Fruit fly (Drosophila melanogaster) whole organism, embryonic: Measurements from ENCODE around the gene fd96Ca.

ENCODE experiments used
- Atf-2 ChIP-seq: fragments of 200-800 bp; sonication (Bioruptor generic); optimal IDR thresholded peaks from 2 replicates; lab custom pipeline; 2016; ENCODE audit warnings: missing biosample characterization, missing genetic modification characterization
- Bdp1 ChIP-seq: fragments of 200-800 bp; sonication (Bioruptor generic); optimal IDR thresholded peaks from 3 replicates; lab custom pipeline; 2016; ENCODE audit warnings: missing biosample characterization, missing genetic modification characterization
- CG11723 ChIP-seq: fragments of 200-800 bp; sonication (Bioruptor generic); optimal IDR thresholded peaks from 2 replicates; lab custom pipeline; 2017; ENCODE audit warnings: missing biosample characterization, mild to moderate bottlenecking, missing genetic modification characterization
- CG12071 ChIP-seq: fragments of 200-800 bp; sonication (Bioruptor generic); optimal IDR thresholded peaks from 3 replicates; lab custom pipeline; 2018; ENCODE audit warnings: missing biosample characterization, mild to moderate bottlenecking, missing genetic modification characterization
- CG12769 ChIP-seq: fragments of 200-800 bp; sonication (Bioruptor generic); optimal IDR thresholded peaks from 2 replicates; lab custom pipeline; 2019; ENCODE audit warnings: missing biosample characterization, mild to moderate bottlenecking, missing genetic modification characterization, moderate library complexity
- CG14965 ChIP-seq: fragments of 200-800 bp; sonication (Bioruptor generic); optimal IDR thresholded peaks from 2 replicates; lab custom pipeline; 2016; ENCODE audit warnings: missing biosample characterization, missing genetic modification characterization, borderline replicate concordance
- CG15514 ChIP-seq: fragments of 200-800 bp; sonication (Bioruptor generic); optimal IDR thresholded peaks from 3 replicates; lab custom pipeline; 2017; ENCODE audit warnings: missing biosample characterization, missing genetic modification characterization, mild to moderate bottlenecking, moderate library complexity, missing genetic modification reagents
- CG1603 ChIP-seq: fragments of 200-800 bp; sonication (Bioruptor generic); optimal IDR thresholded peaks from 2 replicates; lab custom pipeline; 2019; ENCODE audit warnings: missing biosample characterization, mild to moderate bottlenecking, missing genetic modification characterization, moderate library complexity
- CG17361 ChIP-seq: fragments of 200-800 bp; sonication (Bioruptor generic); IDR thresholded peaks from 3 replicates; pipeline ENCODE4 v1.3.6; 2022; ENCODE audit warnings: missing biosample characterization, missing genetic modification characterization
- CG2199 ChIP-seq: fragments of 200-800 bp; sonication (Bioruptor generic); IDR thresholded peaks from 3 replicates; pipeline ENCODE4 v1.3.6; 2022; ENCODE audit warnings: missing biosample characterization, missing genetic modification characterization
- CG2678 ChIP-seq: fragments of 200-800 bp; sonication (Bioruptor generic); optimal IDR thresholded peaks from 3 replicates; lab custom pipeline; 2019; ENCODE audit warnings: missing biosample characterization, mild to moderate bottlenecking, missing genetic modification characterization, moderate library complexity
- CG2889 ChIP-seq: fragments of 200-800 bp; sonication (Bioruptor generic); IDR thresholded peaks from 3 replicates; pipeline ENCODE4 v1.3.6; 2022; ENCODE audit warnings: missing biosample characterization, missing genetic modification characterization
- CG31224 ChIP-seq: fragments of 200-800 bp; sonication (Bioruptor generic); IDR thresholded peaks from 2 replicates; pipeline ENCODE4 v1.3.6; 2022; ENCODE audit warnings: missing biosample characterization, missing genetic modification characterization
- CG31388 ChIP-seq: fragments of 200-800 bp; sonication (Bioruptor generic); optimal IDR thresholded peaks from 2 replicates; lab custom pipeline; 2016; ENCODE audit warnings: missing biosample characterization, missing genetic modification characterization
- CG3726 ChIP-seq: fragments of 200-800 bp; sonication (Bioruptor generic); IDR thresholded peaks from 3 replicates; pipeline ENCODE4, ENCODE4 v1.3.6; 2022; ENCODE audit warnings: missing biosample characterization, missing genetic modification characterization
- CG4404 ChIP-seq: fragments of 200-800 bp; sonication (Bioruptor generic); IDR thresholded peaks from 2 replicates; pipeline ENCODE4 v1.3.6; 2022; ENCODE audit warnings: missing biosample characterization, missing genetic modification characterization
- CG7556 ChIP-seq: fragments of 200-800 bp; sonication (Bioruptor generic); optimal IDR thresholded peaks from 2 replicates; lab custom pipeline; 2017; ENCODE audit warnings: missing biosample characterization, mild to moderate bottlenecking, missing genetic modification characterization
- CG9817 ChIP-seq: fragments of 200-800 bp; sonication (Bioruptor generic); optimal IDR thresholded peaks from 2 replicates; lab custom pipeline; 2018; ENCODE audit warnings: missing biosample characterization, mild to moderate bottlenecking, missing genetic modification characterization, moderate library complexity
- CrebB ChIP-seq: fragments of 200-800 bp; sonication (Bioruptor generic); optimal IDR thresholded peaks from 3 replicates; lab custom pipeline; 2018; ENCODE audit warnings: missing biosample characterization, mild to moderate bottlenecking, missing genetic modification characterization
- Deaf1 ChIP-seq: fragments of 200-800 bp; optimal IDR thresholded peaks from 3 replicates; lab custom pipeline; 2019; ENCODE audit warnings: missing biosample characterization, mild to moderate bottlenecking, missing genetic modification characterization, moderate library complexity
- Drgx ChIP-seq: fragments of 200-800 bp; sonication (Bioruptor generic); IDR thresholded peaks from 2 replicates; pipeline ENCODE4 v1.3.6; 2022; ENCODE audit warnings: missing biosample characterization, missing genetic modification characterization
- Hand ChIP-seq: fragments of 200-800 bp; sonication (Bioruptor generic); optimal IDR thresholded peaks from 2 replicates; lab custom pipeline; 2017; ENCODE audit warnings: mild to moderate bottlenecking, missing biosample characterization, missing genetic modification reagents, missing genetic modification characterization
- Hmr ChIP-seq: fragments of 200-800 bp; sonication (Bioruptor generic); optimal IDR thresholded peaks from 3 replicates; lab custom pipeline; 2017; ENCODE audit warnings: mild to moderate bottlenecking, missing biosample characterization, missing genetic modification reagents, missing genetic modification characterization
- Hr51 ChIP-seq, 2 experiments: fragments of 200-800 bp; sonication (Bioruptor generic); optimal IDR thresholded peaks; 2 replicates in 1 of 2; 3 replicates in 1 of 2; lab custom pipeline; 2016 to 2018; ENCODE audit warnings: missing biosample characterization in 2 of 2, missing genetic modification characterization in 2 of 2, mild to moderate bottlenecking in 1 of 2, moderate library complexity in 1 of 2
- Kr ChIP-seq: fragments of 200-800 bp; sonication (Bioruptor generic); optimal IDR thresholded peaks from 2 replicates; lab custom pipeline; 2017; ENCODE audit warnings: missing biosample characterization, mild to moderate bottlenecking, missing genetic modification characterization
- MESR4 ChIP-seq: fragments of 200-800 bp; sonication (Bioruptor generic); optimal IDR thresholded peaks from 2 replicates; lab custom pipeline; 2018; ENCODE audit warnings: missing biosample characterization, mild to moderate bottlenecking, missing genetic modification characterization, moderate library complexity
- Mrtf ChIP-seq: fragments of 200-800 bp; sonication (Bioruptor generic); IDR thresholded peaks from 3 replicates; pipeline ENCODE4 v1.3.6; 2022; ENCODE audit warnings: missing biosample characterization, missing genetic modification characterization
- NfI ChIP-seq: fragments of 200-800 bp; sonication (Bioruptor generic); optimal IDR thresholded peaks from 3 replicates; lab custom pipeline; 2018; ENCODE audit warnings: missing biosample characterization, mild to moderate bottlenecking, missing genetic modification characterization, moderate library complexity
- Pdp1 ChIP-seq, 2 experiments: fragments of 200-800 bp; sonication (Bioruptor generic); optimal IDR thresholded peaks; 3 replicates each; lab custom pipeline; 2016; ENCODE audit warnings: missing biosample characterization in 2 of 2, missing genetic modification characterization in 2 of 2, mild to moderate bottlenecking in 1 of 2, moderate library complexity in 1 of 2
- Ptx1 ChIP-seq: fragments of 200-800 bp; sonication (Bioruptor generic); IDR thresholded peaks from 2 replicates; pipeline ENCODE4 v1.3.6; 2022; ENCODE audit warnings: missing biosample characterization, missing genetic modification characterization
- Stat92E ChIP-seq, 3 experiments: fragments of >200 bp in 2 of 3; fragments of 200-800 bp in 1 of 3; sonication (Bioruptor generic) in 1 of 3; optimal IDR thresholded peaks; 2 replicates each; lab custom pipeline; 2017 to 2019; ENCODE audit warnings: missing biosample characterization in 3 of 3, missing genetic modification characterization in 3 of 3, mild to moderate bottlenecking in 1 of 3, moderate library complexity in 1 of 3
- Tbp ChIP-seq: fragments of >200 bp; optimal IDR thresholded peaks from 2 replicates; lab custom pipeline; 2018; ENCODE audit warnings: missing biosample characterization, missing genetic modification characterization
- YL-1 ChIP-seq: fragments of 200-800 bp; sonication (Bioruptor generic); optimal IDR thresholded peaks from 3 replicates; lab custom pipeline; 2017; ENCODE audit warnings: missing biosample characterization, mild to moderate bottlenecking, missing genetic modification characterization
- btn ChIP-seq: fragments of 200-800 bp; sonication (Bioruptor generic); optimal IDR thresholded peaks from 2 replicates; lab custom pipeline; 2016; ENCODE audit warnings: missing biosample characterization, missing genetic modification characterization
- cad ChIP-seq: fragments of >200 bp; optimal IDR thresholded peaks from 2 replicates; lab custom pipeline; 2017; ENCODE audit warnings: missing biosample characterization, missing genetic modification characterization
- dati ChIP-seq: fragments of 200-800 bp; sonication (Bioruptor generic); IDR thresholded peaks from 2 replicates; pipeline ENCODE4 v1.3.6; 2022; ENCODE audit warnings: missing biosample characterization, missing genetic modification characterization
- exex ChIP-seq: fragments of 200-800 bp; sonication (Bioruptor generic); optimal IDR thresholded peaks from 4 replicates; lab custom pipeline; 2018; ENCODE audit warnings: missing biosample characterization, mild to moderate bottlenecking, missing genetic modification characterization, moderate library complexity
- eyg ChIP-seq: fragments of 200-800 bp; sonication (Bioruptor generic); optimal IDR thresholded peaks from 3 replicates; lab custom pipeline; 2016; ENCODE audit warnings: missing biosample characterization, missing genetic modification characterization
- jumu ChIP-seq: fragments of 200-800 bp; sonication (Bioruptor generic); optimal IDR thresholded peaks from 3 replicates; lab custom pipeline; 2016; ENCODE audit warnings: missing biosample characterization, missing genetic modification characterization
- maf-S ChIP-seq: fragments of 200-800 bp; sonication (Bioruptor generic); optimal IDR thresholded peaks from 2 replicates; lab custom pipeline; 2016; ENCODE audit warnings: missing biosample characterization, missing genetic modification characterization
- org-1 ChIP-seq: fragments of 200-800 bp; sonication (Bioruptor generic); optimal IDR thresholded peaks from 2 replicates; lab custom pipeline; 2017; ENCODE audit warnings: missing biosample characterization, missing genetic modification characterization
- pnt ChIP-seq: fragments of 200-800 bp; sonication (Bioruptor generic); optimal IDR thresholded peaks from 3 replicates; lab custom pipeline; 2016; ENCODE audit warnings: missing biosample characterization, missing genetic modification characterization
- psq ChIP-seq: fragments of 200-800 bp; sonication (Bioruptor generic); optimal IDR thresholded peaks from 2 replicates; lab custom pipeline; 2017; ENCODE audit warnings: missing biosample characterization, missing genetic modification characterization
- ro ChIP-seq: fragments of 200-800 bp; sonication (Bioruptor generic); IDR thresholded peaks from 2 replicates; pipeline ENCODE4 v1.3.6; 2022; ENCODE audit warnings: missing biosample characterization, missing genetic modification characterization
- salm ChIP-seq: fragments of 200-800 bp; sonication (Bioruptor generic); optimal IDR thresholded peaks from 2 replicates; lab custom pipeline; 2018; ENCODE audit warnings: missing biosample characterization, mild to moderate bottlenecking, missing genetic modification characterization
- sim ChIP-seq: fragments of 200-800 bp; sonication (Bioruptor generic); IDR thresholded peaks from 2 replicates; pipeline ENCODE4 v1.3.6; 2022; ENCODE audit warnings: missing biosample characterization, missing genetic modification characterization
- sna ChIP-seq: fragments of 200-800 bp; sonication (Bioruptor generic); IDR thresholded peaks from 2 replicates; pipeline ENCODE4 v1.3.6; 2022; ENCODE audit warnings: missing biosample characterization, missing genetic modification characterization; ENCODE audit not compliant: partially characterized antibody
- trem ChIP-seq: fragments of 200-800 bp; optimal IDR thresholded peaks from 3 replicates; lab custom pipeline; 2019; ENCODE audit warnings: missing biosample characterization, mild to moderate bottlenecking, missing genetic modification characterization, moderate library complexity
- vvl ChIP-seq: fragments of 200-800 bp; sonication (Bioruptor generic); IDR thresholded peaks from 2 replicates; pipeline ENCODE4 v1.3.6; 2022; ENCODE audit warnings: missing biosample characterization, missing genetic modification characterization
- zen ChIP-seq: fragments of 200-800 bp; sonication (Bioruptor generic); optimal IDR thresholded peaks from 3 replicates; lab custom pipeline; 2018; ENCODE audit warnings: missing biosample characterization, mild to moderate bottlenecking, missing genetic modification characterization, moderate library complexity

Gene fd96Ca

dm6 chr3R:25044816-25045551, 37.5 kb upstream of the fd96Ca start, which contains the start of gene 5PtaseI (continued):
- peak; percentile 38 for TF ChIP-seq vvl (GFP tag; lab: Robert Waterston, UW)
- no peak for TF ChIP-seq ro (GFP tag; lab: Robert Waterston, UW)
- peak; percentile 51 for TF ChIP-seq YL-1 (GFP tag; lab: Kevin White, UChicago)
- no peak for TF ChIP-seq Stat92E (GFP tag; optimal IDR thresholded peaks at IDR 0.05; lab: Kevin White, UChicago)
- TF ChIP-seq Pdp1 (GFP tag; optimal IDR thresholded peaks at IDR 0.05; lab: Kevin White, UChicago): no peak
- TF ChIP-seq CG14965 (GFP tag; lab: Kevin White, UChicago): no peak
- no peak for TF ChIP-seq Ptx1 (GFP tag; lab: Robert Waterston, UW)
- TF ChIP-seq CG2199: no peak
- no peak for TF ChIP-seq CG11723 (GFP tag; lab: Kevin White, UChicago)
- no peak for TF ChIP-seq maf-S (GFP tag; lab: Kevin White, UChicago)
- no peak for TF ChIP-seq eyg
- TF ChIP-seq pnt (GFP tag; lab: Kevin White, UChicago): no peak
- TF ChIP-seq MESR4 (GFP tag; lab: Kevin White, UChicago): peak; percentile 72
- TF ChIP-seq Deaf1 (tag; lab: Kevin White, UChicago): no peak
- peak; percentile 27; the same call in 1 of the 2 replicates for TF ChIP-seq sna (GFP tag; lab: Robert Waterston, UW)
- TF ChIP-seq psq (GFP tag; lab: Kevin White, UChicago): no peak
- TF ChIP-seq btn: no peak
- peak; percentile 50 for TF ChIP-seq exex (tag; lab: Kevin White, UChicago)
- peak; percentile 33 for TF ChIP-seq CG1603
- TF ChIP-seq Hr51 (GFP tag; optimal IDR thresholded peaks at IDR 0.05; lab: Kevin White, UChicago): no peak
- no peak for TF ChIP-seq org-1 (GFP tag; lab: Kevin White, UChicago)
- no peak for TF ChIP-seq Atf-2 (GFP tag; lab: Kevin White, UChicago)
- no peak for TF ChIP-seq NfI (GFP tag; lab: Kevin White, UChicago)
- no peak for TF ChIP-seq CG31224
- TF ChIP-seq CG15514 (GFP tag; lab: Kevin White, UChicago): no peak
- no peak for TF ChIP-seq CG2889 (GFP tag; lab: Robert Waterston, UW)
- TF ChIP-seq CrebB (tag; lab: Kevin White, UChicago): no peak
- TF ChIP-seq CG4404 (GFP tag; lab: Robert Waterston, UW): no peak
- no peak for TF ChIP-seq jumu
- no peak for TF ChIP-seq sim (GFP tag; lab: Robert Waterston, UW)
- peak; percentile 3 for TF ChIP-seq trem (tag; lab: Kevin White, UChicago)
- no peak for TF ChIP-seq CG7556
- no peak for TF ChIP-seq cad (GFP tag; lab: Kevin White, UChicago)
- TF ChIP-seq CG2678: no peak
- TF ChIP-seq Hand (GFP tag; lab: Kevin White, UChicago): no peak
- no peak for TF ChIP-seq salm
- no peak for TF ChIP-seq CG9817 (tag; lab: Kevin White, UChicago)
- TF ChIP-seq CG12769: no peak
- TF ChIP-seq Mrtf (GFP tag; lab: Robert Waterston, UW): no peak
- TF ChIP-seq CG12071 (GFP tag; lab: Kevin White, UChicago): no peak
- no peak for TF ChIP-seq Kr
- TF ChIP-seq CG17361 (GFP tag; lab: Robert Waterston, UW): no peak
- no peak for TF ChIP-seq Hmr (GFP tag; lab: Kevin White, UChicago)
- TF ChIP-seq CG3726: no peak
- TF ChIP-seq CG31388: no peak
- TF ChIP-seq zen (tag; lab: Kevin White, UChicago): peak; percentile 22
- no peak for TF ChIP-seq dati (GFP tag; lab: Robert Waterston, UW)
- TF ChIP-seq Drgx: no peak
- no peak for TF ChIP-seq Tbp (GFP tag; lab: Kevin White, UChicago)
- TF ChIP-seq Bdp1 (GFP tag; lab: Kevin White, UChicago): no peak
